Worm (Caenorhabditis elegans): ENCODE results near the gene B0302.4.

Gene B0302.4

DNA sequence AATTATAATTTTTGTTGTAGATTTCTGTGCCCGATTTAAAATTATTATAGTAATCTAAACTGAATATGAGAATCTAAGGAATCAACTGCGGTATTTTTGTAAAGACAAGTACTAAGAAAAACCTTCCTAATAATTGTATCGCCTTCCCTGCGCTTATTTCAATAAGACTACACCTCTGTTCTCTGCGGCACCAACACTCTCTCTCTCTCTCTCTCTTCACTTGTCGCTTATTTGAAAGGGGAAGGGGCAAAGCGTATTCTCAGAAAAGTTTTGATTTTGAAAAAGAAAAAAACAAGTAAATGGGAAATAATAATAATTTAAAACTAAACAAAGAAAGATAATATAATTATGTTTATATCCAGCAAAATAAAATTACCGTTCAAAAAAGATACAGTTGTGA is 4.6 kb upstream of the B0302.4 start (continued):
- peak in 1 of 2 experiments; percentile 8 for TF ChIP-seq daf-16 (GFP tag; optimal IDR thresholded peaks at IDR 0.05)
- peak; percentile 54 for TF ChIP-seq daf-16 (tag; optimal IDR thresholded peaks at IDR 0.05)
- no peak for TF ChIP-seq zip-11 (GFP tag; IDR thresholded peaks at IDR 0.05)
- peak; percentile 49 for TF ChIP-seq pqm-1 (tag; optimal IDR thresholded peaks at IDR 0.05)
- peak; percentile 55 for TF ChIP-seq aha-1 (tag)
- TF ChIP-seq F10B5.3 (tag; optimal IDR thresholded peaks at IDR 0.05): peak; percentile 82
- TF ChIP-seq lin-13 (GFP tag; optimal IDR thresholded peaks at IDR 0.05): peak; percentile 25
- no peak for TF ChIP-seq F44E2.7 (GFP tag; IDR thresholded peaks at IDR 0.05)
- peak; percentile 89 for TF ChIP-seq mes-2 (tag; optimal IDR thresholded peaks at IDR 0.05; ENCODE audit: poor library complexity, severe bottlenecking)
- no peak for TF ChIP-seq F26F4.8 (GFP tag; conservative IDR thresholded peaks at IDR 0.05)
- peak; percentile 33 for TF ChIP-seq dpl-1 (GFP tag; optimal IDR thresholded peaks at IDR 0.05)
- TF ChIP-seq hlh-11 (tag; optimal IDR thresholded peaks at IDR 0.05): peak; percentile 57
- peak; percentile 31 for TF ChIP-seq hlh-30 (tag; optimal IDR thresholded peaks at IDR 0.05; ENCODE audit: insufficient read depth)
- peak; percentile 87 for TF ChIP-seq hmg-1.1 (GFP tag; IDR thresholded peaks at IDR 0.05)
- TF ChIP-seq R02D3.7 (tag; optimal IDR thresholded peaks at IDR 0.05): no peak
- TF ChIP-seq F37D6.2 (tag; optimal IDR thresholded peaks at IDR 0.05): peak; percentile 39
- TF ChIP-seq ctbp-1 (GFP tag; IDR thresholded peaks at IDR 0.05): no peak
- TF ChIP-seq nhr-28 (tag; optimal IDR thresholded peaks at IDR 0.05): peak; percentile 61
- TF ChIP-seq nhr-25 (tag; optimal IDR thresholded peaks at IDR 0.05; ENCODE audit: borderline replicate concordance, insufficient read depth): no peak

DNA sequence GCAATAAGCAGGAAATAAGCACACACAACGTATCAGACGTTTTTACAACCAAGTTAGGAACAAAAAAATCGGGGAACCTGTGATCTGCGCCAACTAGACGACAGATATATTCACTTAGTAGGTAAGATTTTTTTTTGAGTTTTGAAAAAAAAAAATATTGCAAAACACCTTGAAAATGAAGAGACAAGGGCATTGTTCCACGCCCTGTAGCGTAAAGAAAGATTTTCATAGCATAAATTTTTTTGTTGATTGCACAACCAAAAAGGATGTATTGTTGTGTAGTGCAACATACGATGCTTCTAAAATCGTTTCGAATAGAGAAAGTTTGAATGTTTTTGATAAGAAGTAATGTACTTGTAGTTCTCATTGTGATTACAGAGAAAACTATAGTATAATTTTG is 3.6 kb upstream of the B0302.4 start:
- TF ChIP-seq set-16 (GFP tag; IDR thresholded peaks at IDR 0.05) (no peak), aha-1 (tag) (peak; percentile 73)

DNA sequence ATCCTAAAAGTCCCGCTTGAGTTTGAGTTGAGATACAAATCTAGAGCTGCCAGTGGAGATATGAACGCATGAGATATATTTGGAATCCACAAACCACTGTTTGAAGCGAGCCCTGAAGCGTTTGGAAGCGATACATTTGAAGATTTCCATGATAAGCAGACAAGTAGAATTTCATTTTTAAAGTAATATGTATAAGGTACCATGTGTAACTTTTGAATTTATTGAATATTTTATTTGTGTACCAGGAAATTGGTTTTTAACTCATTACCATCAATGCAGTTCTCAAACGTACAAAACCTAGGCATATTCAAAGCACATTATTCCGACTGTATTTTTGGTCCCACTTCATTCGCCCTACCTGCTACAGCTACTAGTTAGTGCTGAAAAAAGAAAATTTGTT is 1.7 kb upstream of the B0302.4 start, which contains the start of gene B0302.2:
B0302.2 (plus strand) TSS at position 301 of the 400 bp plus-strand sequence.
- TF ChIP-seq mdl-1 (tag; optimal IDR thresholded peaks at IDR 0.05) (no peak), hlh-11 (tag; optimal IDR thresholded peaks at IDR 0.05) (no peak), rbr-2 (tag; optimal IDR thresholded peaks at IDR 0.05) (no peak), dmd-9 (GFP tag; IDR thresholded peaks at IDR 0.05) (no peak), hif-1 (tag; optimal IDR thresholded peaks at IDR 0.05) (no peak), egl-43 (GFP tag; IDR thresholded peaks at IDR 0.05) (no peak), gei-8 (GFP tag; optimal IDR thresholded peaks at IDR 0.05) (no peak), mdt-29 (GFP tag; IDR thresholded peaks at IDR 0.05) (no peak)

DNA sequence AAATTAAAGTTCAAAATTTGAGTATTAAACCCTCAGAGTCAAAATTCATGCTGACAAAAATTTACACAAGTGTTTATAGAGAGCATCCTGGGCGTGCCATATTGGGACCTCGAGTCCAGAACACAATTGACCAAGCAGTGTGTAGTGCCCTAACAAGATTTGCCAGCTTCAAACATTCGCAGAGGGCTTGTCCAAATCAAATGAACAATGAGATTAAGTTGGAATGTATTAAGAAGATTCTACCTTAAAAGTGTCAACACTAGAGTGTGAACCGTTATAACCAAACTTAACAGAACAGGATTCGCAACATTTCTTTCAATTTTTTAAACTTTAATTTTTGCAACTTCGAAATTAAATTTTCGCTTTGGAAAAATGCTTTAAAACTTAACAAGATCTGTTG is 6.2 kb downstream of the B0302.4 start:
- TF ChIP-seq ceh-32 (tag; optimal IDR thresholded peaks at IDR 0.05; ENCODE audit: poor library complexity) (no peak), gei-8 (GFP tag; optimal IDR thresholded peaks at IDR 0.05) (no peak), daf-16 (GFP tag; optimal IDR thresholded peaks at IDR 0.05) (no peak), daf-16 (tag; optimal IDR thresholded peaks at IDR 0.05) (no peak), madf-5 (GFP tag; IDR thresholded peaks at IDR 0.05) (no peak), dpl-1 (GFP tag; optimal IDR thresholded peaks at IDR 0.05) (no peak), nhr-76 (tag; optimal IDR thresholded peaks at IDR 0.05) (no peak), F44E2.7 (GFP tag; IDR thresholded peaks at IDR 0.05) (no peak), nhr-41 (GFP tag; IDR thresholded peaks at IDR 0.05) (no peak), nhr-42 (GFP tag; IDR thresholded peaks at IDR 0.05) (no peak)

DNA sequence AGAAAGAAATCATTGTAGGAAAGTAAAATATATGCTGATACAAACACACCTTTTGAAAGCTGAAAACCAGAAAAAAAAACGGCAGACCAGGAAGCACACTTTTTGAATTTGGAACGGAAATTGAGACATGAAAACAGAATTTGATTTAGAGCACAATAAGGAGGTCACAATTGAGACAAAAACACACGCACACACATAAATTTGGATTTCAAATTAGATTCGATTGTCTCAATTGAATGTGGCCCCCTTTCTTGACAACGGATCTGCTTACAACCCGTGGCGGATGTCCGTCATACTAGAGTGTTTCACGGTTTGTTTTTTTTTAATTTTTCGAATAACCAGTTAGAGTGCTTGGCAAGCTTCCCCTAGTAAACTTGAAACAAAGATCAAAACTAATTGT is 8.5 kb downstream of the B0302.4 start:
- TF ChIP-seq skn-1 (tag; optimal IDR thresholded peaks at IDR 0.05): no peak
- peak in 1 of 2 experiments; percentile 97 for TF ChIP-seq unc-62 (GFP tag; optimal IDR thresholded peaks at IDR 0.05 in 1 of 2)
- TF ChIP-seq unc-62 (tag; optimal IDR thresholded peaks at IDR 0.05): no peak

All from whole organism, L4 larva.